Fruit fly (Drosophila melanogaster): Measurements from ENCODE around the gene Rpp14a.

- TF ChIP-seq CG31627 (GFP tag; optimal IDR thresholded peaks at IDR 0.05) (no peak), Eip93F (GFP tag; optimal IDR thresholded peaks at IDR 0.05) (peak; percentile 4), CG8319 (GFP tag; optimal IDR thresholded peaks at IDR 0.05) (no peak), CG11294 (GFP tag; IDR thresholded peaks at IDR 0.05) (no peak), cyc (GFP tag; optimal IDR thresholded peaks at IDR 0.05) (no peak), Smox (GFP tag; optimal IDR thresholded peaks at IDR 0.05) (no peak), spab (GFP tag; optimal IDR thresholded peaks at IDR 0.05) (no peak), Met (GFP tag; optimal IDR thresholded peaks at IDR 0.05) (peak; percentile 39), CG10669 (GFP tag; optimal IDR thresholded peaks at IDR 0.05) (no peak), topi (GFP tag; optimal IDR thresholded peaks at IDR 0.05) (peak; percentile 19)
These were observed 42.7 kb downstream of the Rpp14a start for dm6 chr3R:30099341-30099871.
